Fruit fly (Drosophila melanogaster) whole organism, embryonic: ENCODE data around the gene CG6230.

Source experiments
- Antp ChIP-seq: fragments of 200-800 bp; sonication (Bioruptor generic); optimal IDR thresholded peaks from 3 replicates; lab custom pipeline; 2016; ENCODE audit warnings: missing biosample characterization, missing genetic modification characterization
- CG11504 ChIP-seq: fragments of 200-800 bp; sonication (Bioruptor generic); optimal IDR thresholded peaks from 3 replicates; lab custom pipeline; 2019; ENCODE audit warnings: missing biosample characterization, mild to moderate bottlenecking, missing genetic modification characterization, moderate library complexity
- CG12219 ChIP-seq: fragments of 200-800 bp; sonication (Bioruptor generic); optimal IDR thresholded peaks from 3 replicates; lab custom pipeline; 2018; ENCODE audit warnings: missing biosample characterization, mild to moderate bottlenecking, missing genetic modification characterization
- CG14667 ChIP-seq: fragments of 200-800 bp; sonication (Bioruptor generic); IDR thresholded peaks from 2 replicates; pipeline ENCODE4 v1.3.6; 2022; ENCODE audit warnings: missing biosample characterization, missing genetic modification characterization
- CG14860 ChIP-seq: fragments of 200-800 bp; sonication (Bioruptor generic); IDR thresholded peaks from 3 replicates; pipeline ENCODE4 v1.3.6; 2022; ENCODE audit warnings: missing biosample characterization, missing genetic modification characterization; ENCODE audit not compliant: partially characterized antibody
- CG15479 ChIP-seq: fragments of 200-800 bp; sonication (Bioruptor generic); optimal IDR thresholded peaks from 3 replicates; lab custom pipeline; 2019; ENCODE audit warnings: missing biosample characterization, mild to moderate bottlenecking, missing genetic modification characterization, moderate library complexity
- CG16779 ChIP-seq: fragments of 200-800 bp; sonication (Bioruptor generic); IDR thresholded peaks from 2 replicates; pipeline ENCODE4 v1.3.6; 2022; ENCODE audit warnings: missing biosample characterization, missing genetic modification characterization
- CG17186 ChIP-seq: fragments of 200-800 bp; sonication (Bioruptor generic); optimal IDR thresholded peaks from 3 replicates; lab custom pipeline; 2017; ENCODE audit warnings: missing biosample characterization, missing genetic modification reagents, missing genetic modification characterization
- CG17612 ChIP-seq: fragments of 200-800 bp; sonication (Bioruptor generic); IDR thresholded peaks from 2 replicates; pipeline ENCODE4 v1.3.6; 2022; ENCODE audit warnings: missing biosample characterization, missing genetic modification characterization
- CG17802 ChIP-seq: fragments of 200-800 bp; sonication (Bioruptor generic); optimal IDR thresholded peaks from 2 replicates; lab custom pipeline; 2018; ENCODE audit warnings: missing biosample characterization, mild to moderate bottlenecking, missing genetic modification characterization, moderate library complexity
- CG1792 ChIP-seq: fragments of 200-800 bp; sonication (Bioruptor generic); optimal IDR thresholded peaks from 2 replicates; lab custom pipeline; 2016; ENCODE audit warnings: missing biosample characterization, missing genetic modification characterization
- CG18764 ChIP-seq: fragments of 200-800 bp; sonication (Bioruptor generic); optimal IDR thresholded peaks from 3 replicates; lab custom pipeline; 2016; ENCODE audit warnings: missing biosample characterization, missing genetic modification characterization
- CG2120 ChIP-seq: fragments of 200-800 bp; sonication (Bioruptor generic); optimal IDR thresholded peaks from 3 replicates; lab custom pipeline; 2016; ENCODE audit warnings: missing biosample characterization, missing genetic modification characterization
- CG30403 ChIP-seq: fragments of 200-800 bp; sonication (Bioruptor generic); optimal IDR thresholded peaks from 3 replicates; lab custom pipeline; 2016; ENCODE audit warnings: missing biosample characterization, missing genetic modification characterization
- CG33557 ChIP-seq: fragments of 200-800 bp; sonication (Bioruptor generic); optimal IDR thresholded peaks from 2 replicates; lab custom pipeline; 2019; ENCODE audit warnings: missing biosample characterization, mild to moderate bottlenecking, missing genetic modification characterization, moderate library complexity
- CG4404 ChIP-seq: fragments of 200-800 bp; sonication (Bioruptor generic); IDR thresholded peaks from 2 replicates; pipeline ENCODE4 v1.3.6; 2022; ENCODE audit warnings: missing biosample characterization, missing genetic modification characterization
- CG6254 ChIP-seq: fragments of 200-800 bp; sonication (Bioruptor generic); optimal IDR thresholded peaks from 3 replicates; lab custom pipeline; 2017; ENCODE audit warnings: mild to moderate bottlenecking, missing biosample characterization, missing genetic modification reagents, missing genetic modification characterization
- CG7372 ChIP-seq: fragments of 200-800 bp; sonication (Bioruptor generic); IDR thresholded peaks from 2 replicates; pipeline ENCODE4 v1.3.6; 2022; ENCODE audit warnings: missing biosample characterization, missing genetic modification characterization
- CG7928 ChIP-seq: fragments of 200-800 bp; sonication (Bioruptor generic); optimal IDR thresholded peaks from 2 replicates; lab custom pipeline; 2017; ENCODE audit warnings: missing biosample characterization, mild to moderate bottlenecking, missing genetic modification characterization
- CoRest ChIP-seq: fragments of 200-800 bp; sonication (Bioruptor generic); optimal IDR thresholded peaks from 3 replicates; lab custom pipeline; 2018; ENCODE audit warnings: missing biosample characterization, mild to moderate bottlenecking, missing genetic modification characterization, moderate library complexity
- GATAe ChIP-seq: fragments of 200-800 bp; sonication (Bioruptor generic); conservative IDR thresholded peaks from 2 replicates; pipeline ENCODE4 v1.3.6; 2022; ENCODE audit warnings: missing biosample characterization, missing genetic modification characterization
- Gug ChIP-seq: fragments of 200-800 bp; sonication (Bioruptor generic); IDR thresholded peaks from 4 replicates; pipeline ENCODE4 v1.3.6; 2022; ENCODE audit warnings: missing biosample characterization, missing genetic modification characterization
- HHEX ChIP-seq: fragments of 200-800 bp; sonication (Bioruptor generic); optimal IDR thresholded peaks from 3 replicates; lab custom pipeline; 2017; ENCODE audit warnings: missing biosample characterization, mild to moderate bottlenecking, missing genetic modification characterization, missing genetic modification reagents
- HLH4C ChIP-seq: fragments of 200-800 bp; sonication (Bioruptor generic); IDR thresholded peaks from 3 replicates; pipeline ENCODE4 v1.3.6; 2022; ENCODE audit warnings: missing biosample characterization, missing genetic modification characterization; ENCODE audit not compliant: partially characterized antibody
- Hand ChIP-seq: fragments of 200-800 bp; sonication (Bioruptor generic); optimal IDR thresholded peaks from 2 replicates; lab custom pipeline; 2017; ENCODE audit warnings: mild to moderate bottlenecking, missing biosample characterization, missing genetic modification reagents, missing genetic modification characterization
- Myb ChIP-seq: fragments of 200-800 bp; sonication (Bioruptor generic); optimal IDR thresholded peaks from 2 replicates; lab custom pipeline; 2016; ENCODE audit warnings: missing biosample characterization, missing genetic modification characterization
- Neu2 ChIP-seq: fragments of 200-800 bp; sonication (Bioruptor generic); optimal IDR thresholded peaks from 3 replicates; lab custom pipeline; 2016; ENCODE audit warnings: missing biosample characterization, missing genetic modification characterization, borderline replicate concordance
- Oli ChIP-seq: fragments of 200-800 bp; sonication (Bioruptor generic); optimal IDR thresholded peaks from 2 replicates; lab custom pipeline; 2018; ENCODE audit warnings: missing biosample characterization, mild to moderate bottlenecking, missing genetic modification characterization, moderate library complexity
- Ptx1 ChIP-seq: fragments of 200-800 bp; sonication (Bioruptor generic); IDR thresholded peaks from 2 replicates; pipeline ENCODE4 v1.3.6; 2022; ENCODE audit warnings: missing biosample characterization, missing genetic modification characterization
- Spps ChIP-seq: fragments of 200-800 bp; sonication (Bioruptor generic); optimal IDR thresholded peaks from 2 replicates; lab custom pipeline; 2018; ENCODE audit warnings: missing biosample characterization, mild to moderate bottlenecking, missing genetic modification characterization
- ase ChIP-seq: fragments of 200-800 bp; sonication (Bioruptor generic); IDR thresholded peaks from 3 replicates; pipeline ENCODE4 v1.3.6; 2022; ENCODE audit warnings: missing biosample characterization, missing genetic modification characterization
- cas ChIP-seq: fragments of 200-800 bp; sonication (Bioruptor generic); IDR thresholded peaks from 2 replicates; pipeline ENCODE4 v1.3.6; 2022; ENCODE audit warnings: missing biosample characterization, missing genetic modification characterization
- cg ChIP-seq: fragments of 200-800 bp; sonication (Bioruptor generic); optimal IDR thresholded peaks from 3 replicates; lab custom pipeline; 2019; ENCODE audit warnings: missing biosample characterization, mild to moderate bottlenecking, missing genetic modification characterization, moderate library complexity
- ci ChIP-seq: fragments of 200-800 bp; sonication (Bioruptor generic); IDR thresholded peaks from 3 replicates; pipeline ENCODE4 v1.3.6; 2022; ENCODE audit warnings: missing biosample characterization, missing genetic modification characterization
- cwo ChIP-seq: fragments of 200-800 bp; sonication (Bioruptor generic); optimal IDR thresholded peaks from 3 replicates; lab custom pipeline; 2017; ENCODE audit warnings: missing biosample characterization, missing genetic modification characterization, mild to moderate bottlenecking, moderate library complexity, missing genetic modification reagents
- dimm ChIP-seq: fragments of 200-800 bp; sonication (Bioruptor generic); IDR thresholded peaks from 2 replicates; pipeline ENCODE4 v1.3.6; 2022; ENCODE audit warnings: missing biosample characterization, missing genetic modification characterization
- fd102C ChIP-seq: fragments of 200-800 bp; sonication (Bioruptor generic); optimal IDR thresholded peaks from 2 replicates; lab custom pipeline; 2018; ENCODE audit warnings: missing biosample characterization, mild to moderate bottlenecking, missing genetic modification characterization, moderate library complexity
- ind ChIP-seq: fragments of 200-800 bp; sonication (Bioruptor generic); optimal IDR thresholded peaks from 3 replicates; lab custom pipeline; 2016; ENCODE audit warnings: missing biosample characterization, missing genetic modification characterization
- insv ChIP-seq, 2 experiments: fragments of 200-800 bp; sonication (Bioruptor generic); optimal IDR thresholded peaks; 3 replicates each; lab custom pipeline; 2016 to 2018; ENCODE audit warnings: missing biosample characterization in 2 of 2, missing genetic modification characterization in 2 of 2
- klu ChIP-seq: fragments of 200-800 bp; sonication (Bioruptor generic); IDR thresholded peaks from 2 replicates; pipeline ENCODE4 v1.3.6; 2022; ENCODE audit warnings: missing biosample characterization, missing genetic modification characterization
- lab ChIP-seq: fragments of 200-800 bp; sonication (Bioruptor generic); optimal IDR thresholded peaks from 3 replicates; lab custom pipeline; 2017; ENCODE audit warnings: missing biosample characterization, missing genetic modification characterization, mild to moderate bottlenecking, moderate library complexity, missing genetic modification reagents
- pb ChIP-seq: fragments of 200-800 bp; sonication (Bioruptor generic); optimal IDR thresholded peaks from 3 replicates; lab custom pipeline; 2016; ENCODE audit warnings: missing biosample characterization, missing genetic modification characterization
- peb ChIP-seq: fragments of 200-800 bp; sonication (Bioruptor generic); IDR thresholded peaks from 2 replicates; pipeline ENCODE4 v1.3.6; 2022; ENCODE audit warnings: missing biosample characterization, missing genetic modification characterization
- pros ChIP-seq: fragments of 200-800 bp; sonication (Bioruptor generic); optimal IDR thresholded peaks from 3 replicates; lab custom pipeline; 2019; ENCODE audit warnings: missing biosample characterization, mild to moderate bottlenecking, missing genetic modification characterization, moderate library complexity
- schlank ChIP-seq: fragments of 200-800 bp; sonication (Bioruptor generic); optimal IDR thresholded peaks from 2 replicates; lab custom pipeline; 2018; ENCODE audit warnings: missing biosample characterization, mild to moderate bottlenecking, missing genetic modification characterization
- sna ChIP-seq: fragments of 200-800 bp; sonication (Bioruptor generic); IDR thresholded peaks from 2 replicates; pipeline ENCODE4 v1.3.6; 2022; ENCODE audit warnings: missing biosample characterization, missing genetic modification characterization; ENCODE audit not compliant: partially characterized antibody
- sqz ChIP-seq: fragments of 200-800 bp; sonication (Bioruptor generic); optimal IDR thresholded peaks from 3 replicates; lab custom pipeline; 2018; ENCODE audit warnings: missing biosample characterization, mild to moderate bottlenecking, missing genetic modification characterization
- tna ChIP-seq: fragments of 200-800 bp; sonication (Bioruptor generic); IDR thresholded peaks from 2 replicates; pipeline ENCODE4 v1.3.6; 2022; ENCODE audit warnings: missing biosample characterization, missing genetic modification characterization; ENCODE audit not compliant: partially characterized antibody
- wek ChIP-seq: fragments of 200-800 bp; sonication (Bioruptor generic); optimal IDR thresholded peaks from 3 replicates; lab custom pipeline; 2018; ENCODE audit warnings: missing biosample characterization, mild to moderate bottlenecking, missing genetic modification characterization, moderate library complexity
- zfh2 ChIP-seq: fragments of 200-800 bp; sonication (Bioruptor generic); optimal IDR thresholded peaks from 2 replicates; lab custom pipeline; 2016; ENCODE audit warnings: missing biosample characterization, missing genetic modification characterization

Gene CG6230

DNA sequence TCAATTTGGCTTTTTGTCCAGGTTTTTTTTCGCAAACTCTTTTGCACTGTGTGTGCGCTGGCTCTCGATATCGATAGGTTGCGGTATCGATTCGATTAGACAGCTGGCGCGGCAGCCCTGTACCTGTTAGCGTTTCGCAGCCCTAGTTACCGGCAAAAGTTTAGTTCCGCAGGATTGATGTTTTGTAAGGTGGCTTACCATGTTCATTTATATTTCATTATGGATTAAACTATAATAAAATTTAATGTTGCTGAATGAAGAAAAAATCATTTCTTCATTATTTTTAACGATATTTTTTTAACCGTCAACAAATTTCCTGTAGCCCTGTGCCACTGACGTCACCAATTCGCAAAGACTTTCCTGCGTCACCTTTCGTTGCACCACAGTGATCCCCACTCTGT lies 13.6 kb downstream of the CG6230 start, which contains the start of gene Reps (continued):
- TF ChIP-seq cas (peak; percentile 98), zfh2 (GFP tag; lab: Kevin White, UChicago) (peak; percentile 98), sqz (peak; percentile 96), insv (GFP tag; optimal IDR thresholded peaks at IDR 0.05; lab: Kevin White, UChicago) (peak; percentile 29 to 78), CG17802 (tag; lab: Kevin White, UChicago) (peak; percentile 91), klu (peak; percentile 99), tna (GFP tag; lab: Robert Waterston, UW) (no peak), HHEX (GFP tag; lab: Kevin White, UChicago) (peak; percentile 98), Oli (tag; lab: Kevin White, UChicago) (peak; percentile 98), CoRest (peak; percentile 99), CG7372 (GFP tag; lab: Robert Waterston, UW) (peak; percentile 99), sna (GFP tag; lab: Robert Waterston, UW) (peak; percentile 74; the same call in 1 of the 2 replicates), Hand (GFP tag; lab: Kevin White, UChicago) (peak; percentile 88), CG2120 (GFP tag; lab: Kevin White, UChicago) (peak; percentile 99), CG14860 (GFP tag; lab: Robert Waterston, UW) (0 out of 3 replicates have a peak, but pooled peaks have one; percentile 43), wek (GFP tag; lab: Kevin White, UChicago) (peak; percentile 88), pb (peak; percentile 90), cg (GFP tag; lab: Kevin White, UChicago) (no peak), cwo (GFP tag; lab: Kevin White, UChicago) (peak; percentile 95), lab (GFP tag; lab: Kevin White, UChicago) (peak; percentile 99), CG12219 (GFP tag; lab: Kevin White, UChicago) (peak; percentile 96), CG17612 (GFP tag; lab: Robert Waterston, UW) (peak; percentile 97), CG17186 (GFP tag; lab: Kevin White, UChicago) (peak; percentile 97), CG14667 (GFP tag; lab: Robert Waterston, UW) (peak; percentile 99), Neu2 (GFP tag; lab: Kevin White, UChicago) (peak; percentile 89), CG30403 (GFP tag; lab: Kevin White, UChicago) (peak; percentile 99), CG18764 (GFP tag; lab: Kevin White, UChicago) (peak; percentile 98), Antp (GFP tag; lab: Kevin White, UChicago) (peak; percentile 96), dimm (GFP tag; lab: Robert Waterston, UW) (peak; percentile 96), GATAe (GFP tag; lab: Robert Waterston, UW) (peak; percentile 98), schlank (tag; lab: Kevin White, UChicago) (peak; percentile 93), CG4404 (peak; percentile 100), fd102C (GFP tag; lab: Kevin White, UChicago) (peak; percentile 93), ind (GFP tag; lab: Kevin White, UChicago) (peak; percentile 99), CG15479 (GFP tag; lab: Kevin White, UChicago) (peak; percentile 78), Myb (GFP tag; lab: Kevin White, UChicago) (peak; percentile 88), CG33557 (peak; percentile 98), Gug (GFP tag; lab: Robert Waterston, UW) (peak; percentile 99), pros (peak; percentile 69), ase (peak; percentile 99), Spps (tag; lab: Kevin White, UChicago) (peak; percentile 98), Ptx1 (peak; percentile 99), CG11504 (peak; percentile 97), CG6254 (GFP tag; lab: Kevin White, UChicago) (peak; percentile 96), CG1792 (GFP tag; lab: Kevin White, UChicago) (peak; percentile 95), HLH4C (GFP tag; lab: Robert Waterston, UW) (peak; percentile 74), CG16779 (GFP tag; lab: Robert Waterston, UW) (peak; percentile 95), peb (GFP tag; lab: Robert Waterston, UW) (peak; percentile 98), ci (GFP tag; lab: Robert Waterston, UW) (peak; percentile 99), CG7928 (GFP tag; lab: Kevin White, UChicago) (peak; percentile 100)
